Fruit fly (Drosophila melanogaster) ovary, adult (tissue): ENCODE results near the gene CG3337.

Source experiments
- CG17801 ChIP-seq: fragments of 200-800 bp; optimal IDR thresholded peaks from 2 replicates; lab custom pipeline; 2019; ENCODE audit warnings: missing biosample characterization, mild to moderate bottlenecking, missing genetic modification characterization, moderate library complexity; ENCODE audit not compliant: partially characterized antibody

The CG3337 gene

DNA sequence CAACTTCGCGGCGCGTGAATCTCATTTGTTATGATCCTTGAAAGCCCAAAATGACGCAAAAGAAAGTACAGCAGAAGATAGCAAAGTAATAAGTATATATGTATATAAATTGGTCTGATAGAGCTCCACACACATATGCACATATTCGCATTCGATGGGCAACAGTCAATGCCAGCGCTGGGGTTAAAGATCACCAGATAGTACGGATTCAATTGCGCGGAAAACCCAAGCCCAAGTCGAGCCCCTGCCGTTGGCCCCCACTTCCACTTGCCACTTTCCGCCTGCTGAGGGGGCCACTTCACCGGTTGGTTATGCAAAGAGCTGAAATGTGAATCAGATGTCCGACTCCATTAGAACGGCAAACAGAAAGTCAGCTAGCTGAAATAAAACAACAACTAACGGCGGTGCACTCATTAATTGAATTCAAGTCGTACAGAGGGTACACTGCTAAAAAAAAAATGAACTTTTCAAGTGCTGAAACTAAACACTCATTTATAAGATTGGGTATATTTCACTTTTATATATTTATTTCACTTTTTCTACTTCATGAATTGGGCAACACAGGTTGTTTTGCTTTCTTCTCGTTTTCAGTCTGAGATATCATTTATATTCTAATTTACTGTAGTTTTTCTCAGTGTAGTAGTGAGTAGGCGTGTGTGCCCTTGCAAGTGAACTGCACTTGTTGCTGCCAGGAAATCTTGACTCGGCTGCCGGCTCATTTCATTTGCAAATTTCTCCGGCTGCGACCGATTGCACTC, 28.0 kb downstream of the CG3337 start:
- TF ChIP-seq CG17801 (GFP tag; lab: Kevin White, UChicago) = no peak

DNA sequence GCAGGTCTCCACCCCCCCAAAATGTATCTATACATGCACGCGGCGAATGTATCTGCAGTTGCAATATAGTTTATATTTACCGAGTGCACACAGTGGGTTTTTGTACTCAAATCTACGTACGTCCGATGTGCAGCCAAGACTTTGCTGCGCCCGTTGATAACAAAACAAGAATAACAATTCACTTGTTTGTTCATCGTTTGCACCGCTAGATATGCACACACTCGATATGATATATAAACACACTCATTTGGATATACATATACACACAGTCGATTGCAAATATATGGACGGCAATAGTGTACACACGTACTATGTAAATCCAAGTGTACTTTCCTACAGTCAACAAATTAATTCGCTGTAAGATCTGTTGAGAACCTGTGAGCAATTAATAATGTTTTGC, 29.6 kb downstream of the CG3337 start:
- no peak for TF ChIP-seq CG17801 (GFP tag; lab: Kevin White, UChicago)

DNA sequence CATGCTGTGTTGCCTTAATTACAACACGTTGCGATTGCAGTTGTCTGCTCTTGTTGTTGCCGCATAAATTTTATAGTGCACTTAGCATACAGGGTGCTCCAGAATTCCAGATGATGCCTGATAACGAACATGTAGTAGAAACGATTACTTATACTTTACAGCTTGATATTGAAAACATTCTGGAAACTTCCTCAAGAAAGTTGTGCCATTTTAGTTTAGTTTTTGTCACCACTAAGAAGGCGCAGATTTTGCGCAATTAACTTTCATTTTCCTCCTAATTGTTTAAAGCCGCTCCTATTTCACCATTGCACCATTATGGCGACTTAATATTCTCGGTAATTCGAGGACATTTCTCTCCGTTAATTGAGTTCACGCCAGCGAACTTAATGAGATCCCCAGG, 31.1 kb downstream of the CG3337 start:
- no peak for TF ChIP-seq CG17801 (GFP tag; lab: Kevin White, UChicago)

DNA sequence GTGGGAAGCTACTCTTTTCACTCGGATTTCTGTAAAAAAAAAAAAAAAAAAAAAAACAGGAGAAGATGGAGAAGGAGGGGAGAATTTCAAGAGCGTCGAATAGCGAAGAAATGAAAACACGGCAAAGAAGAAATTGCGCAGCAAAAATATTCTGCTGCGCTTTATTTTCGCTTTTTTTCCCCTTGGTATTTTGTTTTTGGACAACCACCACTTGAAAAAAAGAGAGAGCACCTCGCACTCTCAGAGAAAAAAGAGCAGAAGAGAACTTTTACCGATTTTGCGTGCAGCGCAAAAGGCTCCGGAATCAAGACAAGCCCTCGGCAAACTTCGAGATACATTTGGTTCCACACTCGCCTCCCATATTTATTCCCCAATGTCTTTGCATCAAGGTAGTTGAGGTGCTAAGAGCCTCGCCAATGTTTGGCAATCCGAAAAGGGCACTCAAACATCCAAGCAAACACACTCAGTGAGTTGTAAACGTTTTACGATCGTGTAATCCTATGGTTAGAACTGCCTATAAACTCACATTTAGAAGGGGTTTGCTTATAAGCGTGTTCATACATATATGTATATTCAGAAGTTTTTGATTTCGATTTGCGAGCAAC, 32.5 kb downstream of the CG3337 start:
- TF ChIP-seq CG17801 (GFP tag; lab: Kevin White, UChicago) = no peak

DNA sequence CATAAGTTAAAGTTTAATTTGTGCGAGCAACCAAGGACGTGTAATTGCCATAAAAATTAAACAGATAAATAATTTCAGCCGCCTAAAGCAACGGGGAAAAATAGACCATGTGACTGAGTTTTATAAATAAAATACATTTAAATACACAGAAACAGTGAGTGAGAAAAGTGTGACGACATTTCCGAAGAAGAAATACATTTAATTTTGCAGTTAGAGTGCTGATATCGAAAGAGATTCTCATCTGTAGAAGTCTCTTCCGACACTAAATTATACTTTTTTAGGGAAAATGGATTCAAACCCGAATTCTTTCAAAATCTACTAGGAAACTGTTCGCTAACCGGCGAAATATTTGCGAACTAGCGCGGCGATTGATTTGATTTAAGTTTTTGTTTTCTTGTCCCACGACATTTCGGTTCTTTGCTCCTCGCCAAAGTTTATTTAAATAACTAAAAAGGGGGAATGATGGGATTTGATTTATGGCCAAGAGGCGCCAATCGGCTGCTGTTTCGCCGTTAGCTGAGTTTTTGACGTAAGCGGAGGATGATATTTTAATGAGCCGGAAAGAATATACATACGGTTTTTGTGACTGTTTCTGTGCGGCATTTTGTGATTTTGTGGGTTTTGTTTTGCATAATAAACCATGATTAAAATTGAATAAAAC, 33.7 kb downstream of the CG3337 start:
- TF ChIP-seq CG17801 (GFP tag; lab: Kevin White, UChicago) = no peak

DNA sequence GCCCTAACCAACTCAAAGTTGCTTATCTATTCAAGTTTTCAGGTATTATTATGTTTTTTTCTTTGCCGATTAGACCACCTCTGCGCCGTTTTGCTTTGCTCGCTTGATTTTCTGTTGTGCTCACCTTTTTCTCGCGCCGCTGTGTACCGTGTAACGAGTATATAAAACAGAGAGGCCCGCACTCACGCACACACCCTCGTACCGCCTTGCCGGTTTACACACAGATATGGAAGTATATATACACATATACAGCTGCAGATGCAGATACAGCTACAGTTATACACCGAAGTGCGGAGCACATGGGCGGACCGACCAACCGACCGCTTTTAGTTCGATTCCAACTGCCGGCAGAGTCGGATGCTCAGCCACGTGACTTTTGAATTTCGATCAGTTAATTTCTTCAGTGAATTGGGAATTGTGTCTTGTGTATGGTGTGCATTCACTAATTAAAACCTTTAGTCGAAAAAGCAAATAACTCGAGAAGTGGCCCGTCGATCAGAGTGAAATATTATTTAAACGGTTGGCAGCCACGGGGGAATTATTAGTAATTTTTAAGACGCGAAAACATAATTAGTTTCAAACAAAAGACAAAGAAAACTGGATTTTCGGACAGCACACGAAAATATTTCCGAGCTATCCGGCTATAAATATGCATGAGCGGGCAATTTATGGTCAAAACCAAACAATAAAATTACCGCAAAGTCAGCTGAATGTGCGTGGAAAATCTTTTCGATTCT, 34.7 kb downstream of the CG3337 start:
- TF ChIP-seq CG17801 (GFP tag; lab: Kevin White, UChicago) = peak; percentile 77

DNA sequence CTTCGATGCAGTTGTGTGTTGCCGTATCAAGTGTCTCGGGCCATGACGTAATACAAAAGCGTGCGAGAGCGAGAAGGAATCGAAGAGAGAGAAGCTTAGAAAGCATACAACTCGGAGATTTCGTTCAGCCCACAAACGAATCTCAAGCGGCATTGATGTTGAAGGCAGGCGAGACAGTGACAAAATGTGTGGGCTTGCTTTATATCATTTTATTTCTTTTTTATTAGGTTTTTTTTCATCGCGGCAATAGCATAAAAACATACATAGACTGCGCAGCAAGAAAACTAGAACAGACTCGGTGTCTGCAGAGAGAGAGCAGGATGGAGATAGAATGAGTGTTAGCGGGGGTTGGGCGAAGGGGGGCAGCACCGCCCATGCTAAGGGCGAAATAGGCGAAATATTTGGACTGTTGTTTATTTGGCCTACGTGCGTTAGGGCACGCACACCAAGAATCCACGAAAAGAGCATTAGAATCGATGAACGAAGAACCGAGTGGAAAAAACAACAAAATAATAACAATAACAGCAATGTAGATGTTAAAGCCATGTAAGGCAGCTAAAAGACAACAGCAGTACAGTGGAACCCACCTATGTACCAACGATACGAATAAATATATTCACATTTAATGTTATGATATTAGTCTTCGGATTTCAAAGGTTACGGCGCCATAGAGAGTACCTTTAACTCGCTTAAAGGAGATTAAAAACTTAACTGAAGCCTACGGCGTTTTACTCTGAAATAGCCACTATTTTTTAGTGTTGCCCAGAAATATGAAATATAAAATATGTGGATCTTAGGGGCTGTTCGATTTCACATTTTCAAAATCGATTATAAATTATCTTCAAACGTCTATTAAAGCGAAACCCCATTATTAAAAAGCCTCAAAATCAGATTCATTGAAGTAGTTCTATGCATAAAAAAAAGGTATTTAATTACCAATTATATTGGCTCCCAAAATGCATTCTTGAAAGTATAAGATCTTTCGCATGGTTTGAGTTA, 35.7 kb downstream of the CG3337 start:
- no peak for TF ChIP-seq CG17801 (GFP tag; lab: Kevin White, UChicago)

DNA sequence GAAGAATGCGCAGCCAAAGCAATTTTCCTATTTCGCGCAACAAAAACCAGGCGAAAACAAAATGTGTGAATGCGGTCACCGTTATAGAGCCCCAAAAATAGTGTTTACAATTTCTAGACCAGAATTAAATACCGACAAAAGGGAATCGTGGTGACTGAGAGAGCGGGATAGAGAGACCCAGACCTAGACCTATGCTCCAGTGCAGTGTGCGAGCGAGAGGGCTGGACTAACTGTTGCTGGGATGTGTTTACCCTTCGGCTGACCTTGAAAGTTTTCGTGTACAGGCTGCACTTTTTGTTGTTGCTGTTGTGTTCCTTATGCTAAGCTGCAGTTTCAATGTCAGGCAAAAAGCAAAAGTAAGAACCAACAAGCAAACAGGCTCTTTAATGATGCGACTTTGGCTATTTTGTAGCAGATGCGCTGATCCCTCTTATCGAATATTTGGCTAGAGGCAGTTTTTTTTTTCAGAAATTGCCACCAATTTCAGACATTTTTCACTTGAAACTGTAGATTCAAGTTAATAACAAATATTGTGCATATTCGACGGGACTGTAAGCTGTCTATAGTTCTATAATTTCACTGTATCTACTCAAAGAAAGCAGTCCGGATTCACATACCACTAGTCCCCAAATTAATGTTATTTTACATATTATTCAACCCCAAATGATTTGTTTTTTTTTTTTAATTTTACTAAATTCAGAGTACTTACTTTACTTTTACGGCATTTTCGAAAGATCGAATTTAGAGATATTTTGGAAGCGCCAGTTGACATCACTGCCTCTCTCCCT, 36.6 kb downstream of the CG3337 start:
- TF ChIP-seq CG17801 (GFP tag; lab: Kevin White, UChicago) = no peak

DNA sequence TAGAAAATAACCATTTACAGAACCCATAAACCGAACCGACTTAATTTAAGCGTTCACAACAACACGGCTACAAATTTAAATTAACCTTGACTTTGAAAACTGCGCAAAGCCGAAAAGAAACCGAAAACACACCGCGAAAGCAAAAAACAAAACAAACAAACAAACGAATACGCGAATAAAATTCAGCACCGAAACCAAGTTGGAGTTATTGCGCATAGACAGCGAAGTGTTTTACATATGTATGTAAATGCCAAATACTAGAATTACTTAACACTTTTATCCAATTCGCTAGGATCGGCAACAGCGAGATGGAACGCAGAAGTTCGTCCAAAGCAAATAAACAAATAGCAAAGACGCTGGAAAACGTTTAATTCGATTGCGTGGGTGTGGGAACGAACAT, 37.7 kb downstream of the CG3337 start:
- no peak for TF ChIP-seq CG17801 (GFP tag; lab: Kevin White, UChicago)

DNA sequence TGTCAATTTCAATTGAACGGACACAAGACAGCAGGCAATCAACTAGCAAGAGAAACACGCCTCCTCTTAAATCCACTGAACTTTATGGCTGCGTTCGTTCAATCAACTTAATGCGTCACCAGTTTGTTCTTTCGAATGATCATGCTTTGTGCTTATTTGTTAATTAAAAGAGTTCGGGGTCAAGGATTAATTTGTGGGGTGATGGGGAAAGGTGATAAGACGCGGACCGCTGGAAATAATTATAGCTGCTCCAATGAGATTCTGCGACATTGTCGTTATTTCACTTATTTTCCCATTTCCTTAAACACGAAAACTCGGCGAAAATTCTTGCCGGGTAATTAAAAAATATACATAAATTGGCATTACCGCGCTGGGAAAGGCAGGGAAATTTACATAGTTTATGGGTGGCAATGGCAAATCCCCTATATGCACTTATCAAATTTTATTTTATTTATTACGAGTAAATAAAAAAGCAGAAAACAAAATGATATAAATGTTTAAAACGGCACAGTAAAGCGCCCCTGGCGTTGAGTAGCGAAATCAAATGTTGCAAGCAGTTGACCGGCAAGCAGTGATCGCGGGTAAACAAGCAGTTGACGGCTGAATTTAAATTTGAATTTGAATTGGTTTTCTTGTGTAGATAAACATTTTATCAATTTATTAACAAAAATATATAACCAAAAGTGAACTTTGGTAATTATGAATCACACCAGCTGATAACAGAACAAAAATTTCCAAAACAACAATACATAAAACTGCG, 38.8 kb downstream of the CG3337 start:
- peak; percentile 30 for TF ChIP-seq CG17801 (GFP tag; lab: Kevin White, UChicago)

DNA sequence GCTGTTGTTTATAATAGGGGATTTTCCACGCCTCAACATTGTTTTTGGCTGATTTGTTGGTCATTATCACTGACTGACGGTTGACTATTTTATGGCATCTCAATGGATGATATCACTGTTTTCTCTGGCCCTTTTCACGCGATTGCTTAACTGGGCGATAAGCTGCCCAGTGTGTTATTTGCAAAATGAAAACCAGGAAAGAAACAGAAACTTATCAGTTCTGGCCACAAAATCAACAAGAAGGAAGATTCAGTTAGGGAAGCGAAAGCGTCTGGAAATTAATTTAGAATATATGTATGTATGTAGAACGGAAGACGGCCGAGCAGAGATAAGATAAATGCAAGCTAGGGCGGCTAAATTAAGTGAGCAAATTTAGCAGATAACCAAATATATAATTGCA, 41.4 kb downstream of the CG3337 start:
- TF ChIP-seq CG17801 (GFP tag; lab: Kevin White, UChicago) = no peak

DNA sequence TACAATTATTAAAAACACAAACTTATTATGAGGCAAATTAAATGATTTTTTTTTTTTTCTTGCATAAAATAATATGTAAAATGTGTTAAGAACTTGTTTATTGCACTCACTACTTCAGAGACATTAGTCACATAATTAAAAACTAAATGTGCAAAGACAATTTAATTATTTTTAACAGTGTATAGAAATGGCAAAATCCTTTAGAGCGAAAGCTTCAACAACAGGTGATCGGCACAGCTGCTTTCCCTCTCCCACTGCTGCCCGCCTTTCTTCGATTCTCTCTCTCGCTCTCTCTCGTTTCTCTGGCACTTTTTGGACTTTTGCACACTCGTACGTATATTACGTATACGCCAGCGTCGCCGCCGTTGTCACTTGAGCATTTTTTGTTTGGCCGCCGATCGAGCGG, 43.0 kb downstream of the CG3337 start:
- no peak for TF ChIP-seq CG17801 (GFP tag; lab: Kevin White, UChicago)
